Worm (Caenorhabditis elegans): Measurements from ENCODE around the gene Y39B6A.7.
A peak's percentile ranks its signal among the peaks of the same experiment; 100 is the strongest.

Gene Y39B6A.7

ce11 chrV:19149057-19149456 is at the start of gene Y39B6A.7:
Gene Y39B6A.7 (minus strand): TSS chrV:19149157.
- TF ChIP-seq pha-2 (tag; optimal IDR thresholded peaks at IDR 0.05) (no peak), pqm-1 (tag; optimal IDR thresholded peaks at IDR 0.05) (no peak), unc-42 (tag; optimal IDR thresholded peaks at IDR 0.05) (no peak), ceh-9 (tag; optimal IDR thresholded peaks at IDR 0.05) (no peak), T23F11.4 (GFP tag; optimal IDR thresholded peaks at IDR 0.05) (no peak), pha-4 (tag; optimal IDR thresholded peaks at IDR 0.05) (no peak), sox-2 (GFP tag; IDR thresholded peaks at IDR 0.05) (no peak), unc-86 (tag; optimal IDR thresholded peaks at IDR 0.05) (no peak), pax-1 (tag; optimal IDR thresholded peaks at IDR 0.05) (no peak), ceh-34 (tag; optimal IDR thresholded peaks at IDR 0.05) (no peak), fax-1 (tag; optimal IDR thresholded peaks at IDR 0.05) (no peak), hlh-15 (tag; optimal IDR thresholded peaks at IDR 0.05) (no peak), gmeb-2 (tag; optimal IDR thresholded peaks at IDR 0.05) (no peak)

- TF ChIP-seq unc-42 (tag; optimal IDR thresholded peaks at IDR 0.05) (peak; percentile 36), nfya-1 (tag; optimal IDR thresholded peaks at IDR 0.05) (peak; percentile 3), ahr-1 (tag; optimal IDR thresholded peaks at IDR 0.05) (no peak)
Measured at ce11 chrV:19189963-19190597, 41.1 kb upstream of the Y39B6A.7 start, which contains the start of the genes Y39B6A.3 and pph-5. Gene Y39B6A.3 (minus strand): TSS chrV:19190013. Gene pph-5 (plus strand): TSS chrV:19190547.

ce11 chrV:19181684-19182083 is 32.7 kb upstream of the Y39B6A.7 start:
- TF ChIP-seq unc-86 (tag; optimal IDR thresholded peaks at IDR 0.05) = no peak
- TF ChIP-seq unc-55 (GFP tag; optimal IDR thresholded peaks at IDR 0.05) = peak; percentile 84
- TF ChIP-seq T23F11.4 (GFP tag; optimal IDR thresholded peaks at IDR 0.05) = no peak
- TF ChIP-seq pax-1 (tag; optimal IDR thresholded peaks at IDR 0.05) = no peak
- TF ChIP-seq ahr-1 (tag; optimal IDR thresholded peaks at IDR 0.05) = no peak

ce11 chrV:19178896-19179295 is 29.9 kb upstream of the Y39B6A.7 start:
- peak; percentile 57 for TF ChIP-seq unc-42 (tag; optimal IDR thresholded peaks at IDR 0.05)
- no peak for TF ChIP-seq ahr-1 (tag; optimal IDR thresholded peaks at IDR 0.05)

- no peak for TF ChIP-seq fax-1 (tag; optimal IDR thresholded peaks at IDR 0.05)
Measured at ce11 chrV:19177804-19178203, 28.8 kb upstream of the Y39B6A.7 start.

- TF ChIP-seq ahr-1 (tag; optimal IDR thresholded peaks at IDR 0.05) (no peak), ceh-48 (tag; optimal IDR thresholded peaks at IDR 0.05) (no peak), lin-11 (tag; optimal IDR thresholded peaks at IDR 0.05) (no peak), ceh-34 (tag; optimal IDR thresholded peaks at IDR 0.05) (no peak), unc-42 (tag; optimal IDR thresholded peaks at IDR 0.05) (peak; percentile 74)
Measured at ce11 chrV:19177070-19177469, 28.1 kb upstream of the Y39B6A.7 start.

ce11 chrV:19175714-19176113 is 26.8 kb upstream of the Y39B6A.7 start:
- TF ChIP-seq gmeb-2 (tag; optimal IDR thresholded peaks at IDR 0.05) (no peak), ceh-48 (tag; optimal IDR thresholded peaks at IDR 0.05) (no peak), ceh-19 (GFP tag; optimal IDR thresholded peaks at IDR 0.05) (no peak), rnt-1 (tag; optimal IDR thresholded peaks at IDR 0.05) (no peak), lin-11 (tag; optimal IDR thresholded peaks at IDR 0.05) (no peak), nfya-1 (tag; optimal IDR thresholded peaks at IDR 0.05) (no peak), ceh-22 (tag; optimal IDR thresholded peaks at IDR 0.05) (no peak), unc-3 (GFP tag; conservative IDR thresholded peaks at IDR 0.05) (no peak), unc-3 (tag; optimal IDR thresholded peaks at IDR 0.05) (no peak), pag-3 (tag; optimal IDR thresholded peaks at IDR 0.05; ENCODE audit: borderline replicate concordance) (no peak), ceh-14 (tag; optimal IDR thresholded peaks at IDR 0.05) (no peak), hlh-15 (tag; optimal IDR thresholded peaks at IDR 0.05) (no peak), che-1 (tag; optimal IDR thresholded peaks at IDR 0.05) (no peak), pqm-1 (tag; optimal IDR thresholded peaks at IDR 0.05) (no peak), fax-1 (tag; optimal IDR thresholded peaks at IDR 0.05) (no peak), odd-2 (tag; optimal IDR thresholded peaks at IDR 0.05) (no peak), T23F11.4 (GFP tag; optimal IDR thresholded peaks at IDR 0.05) (no peak), elt-2 (tag; optimal IDR thresholded peaks at IDR 0.05) (no peak)
